Worm (Caenorhabditis elegans): ENCODE results near the gene ddl-3.
A peak's percentile ranks its signal among the peaks of the same experiment; 100 is the strongest.

ddl-3 gene

DNA sequence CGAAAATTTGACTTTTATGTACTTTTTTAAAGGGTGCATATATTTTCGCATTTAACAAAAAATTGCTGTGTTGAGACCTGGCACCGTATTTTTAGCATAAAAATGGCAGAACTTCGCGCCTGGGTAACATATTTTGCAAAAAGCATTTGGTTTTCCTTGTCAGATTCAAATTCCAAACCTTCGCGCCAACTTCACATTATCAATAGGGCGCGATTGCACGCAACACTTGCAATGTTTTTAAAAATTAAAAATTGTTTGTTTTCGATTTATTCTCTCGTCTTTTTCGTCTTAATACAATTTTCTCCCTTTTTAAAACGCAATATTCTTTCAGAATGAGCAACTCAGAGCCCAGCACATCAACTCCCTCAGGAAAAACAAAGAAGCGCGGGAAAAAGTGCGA is 39.4 kb upstream of the ddl-3 start, which contains the start of gene mes-2 (continued):
- TF ChIP-seq nhr-179 (tag; optimal IDR thresholded peaks at IDR 0.05) (no peak), egl-18 (GFP tag; IDR thresholded peaks at IDR 0.05) (no peak), ekl-4 (GFP tag; IDR thresholded peaks at IDR 0.05) (peak; percentile 36; the same call in 1 of the 2 replicates), egl-44 (GFP tag; IDR thresholded peaks at IDR 0.05) (no peak), F57C9.4 (tag; optimal IDR thresholded peaks at IDR 0.05) (no peak), ZK185.1 (tag; optimal IDR thresholded peaks at IDR 0.05; ENCODE audit: poor library complexity, severe bottlenecking) (no peak), Y56A3A.18 (GFP tag; IDR thresholded peaks at IDR 0.05) (no peak), ztf-28 (GFP tag; IDR thresholded peaks at IDR 0.05) (peak; percentile 46; the same call in 1 of the 2 replicates), C17E4.6 (GFP tag; IDR thresholded peaks at IDR 0.05) (no peak), dpl-1 (GFP tag; optimal IDR thresholded peaks at IDR 0.05) (peak; percentile 86), rcor-1 (GFP tag; IDR thresholded peaks at IDR 0.05) (0 out of 2 replicates have a peak, but pooled peaks have one; percentile 25), him-1 (tag; optimal IDR thresholded peaks at IDR 0.05) (no peak), die-1 (tag; optimal IDR thresholded peaks at IDR 0.05) (no peak), bed-2 (GFP tag; IDR thresholded peaks at IDR 0.05) (no peak), hrde-1 (tag; optimal IDR thresholded peaks at IDR 0.05; ENCODE audit: borderline replicate concordance) (no peak), B0019.2 (GFP tag; conservative IDR thresholded peaks at IDR 0.05) (no peak), madf-3 (GFP tag; IDR thresholded peaks at IDR 0.05) (no peak), cebp-2 (GFP tag; IDR thresholded peaks at IDR 0.05) (no peak), akir-1 (GFP tag; optimal IDR thresholded peaks at IDR 0.05) (no peak), dox-1 (GFP tag; IDR thresholded peaks at IDR 0.05) (peak; percentile 65), nhr-80 (tag; optimal IDR thresholded peaks at IDR 0.05) (no peak), Y53G8AR.9 (GFP tag; conservative IDR thresholded peaks at IDR 0.05) (0 out of 2 replicates have a peak, but pooled peaks have one; percentile 15), pbrm-1 (GFP tag; IDR thresholded peaks at IDR 0.05) (0 out of 2 replicates have a peak, but pooled peaks have one; percentile 54), madf-6 (GFP tag; IDR thresholded peaks at IDR 0.05) (peak; percentile 77), tbp1 (GFP tag; optimal IDR thresholded peaks at IDR 0.05) (peak; percentile 22), ztf-6 (GFP tag; IDR thresholded peaks at IDR 0.05) (no peak), Y79H2A.3 (GFP tag; conservative IDR thresholded peaks at IDR 0.05) (no peak), nhr-120 (GFP tag; IDR thresholded peaks at IDR 0.05) (no peak), lin-35 (GFP tag; optimal IDR thresholded peaks at IDR 0.05) (peak; percentile 71 to 94 (median 75)), ceh-91 (GFP tag; IDR thresholded peaks at IDR 0.05) (peak; percentile 47; the same call in 1 of the 2 replicates), nfya-1 (tag; optimal IDR thresholded peaks at IDR 0.05; ENCODE audit: borderline replicate concordance, insufficient read depth) (no peak), ceh-79 (tag; optimal IDR thresholded peaks at IDR 0.05) (no peak), F52B5.7 (tag; optimal IDR thresholded peaks at IDR 0.05) (no peak), hmg-20 (GFP tag; IDR thresholded peaks at IDR 0.05) (no peak), mxl-1 (tag; optimal IDR thresholded peaks at IDR 0.05) (no peak), K11D2.4 (GFP tag; IDR thresholded peaks at IDR 0.05) (0 out of 2 replicates have a peak, but pooled peaks have one; percentile 28), tbx-9 (tag; optimal IDR thresholded peaks at IDR 0.05; ENCODE audit: borderline replicate concordance) (no peak), xnd-1 (tag; optimal IDR thresholded peaks at IDR 0.05) (peak; percentile 31), somi-1 (GFP tag; optimal IDR thresholded peaks at IDR 0.05) (no peak), hmg-1.2 (GFP tag; IDR thresholded peaks at IDR 0.05) (0 out of 2 replicates have a peak, but pooled peaks have one; percentile 34), ceh-27 (GFP tag; optimal IDR thresholded peaks at IDR 0.05) (peak; percentile 1), F22D6.2 (tag; optimal IDR thresholded peaks at IDR 0.05) (no peak), T07F8.4 (tag; optimal IDR thresholded peaks at IDR 0.05) (no peak), mcd-1 (GFP tag; IDR thresholded peaks at IDR 0.05) (peak; percentile 98), ama-1 (optimal IDR thresholded peaks at IDR 0.05) (no peak), ama-1 (GFP tag; optimal IDR thresholded peaks at IDR 0.05) (no peak), efl-1 (GFP tag; optimal IDR thresholded peaks at IDR 0.05) (peak; percentile 95), athp-1 (tag; optimal IDR thresholded peaks at IDR 0.05) (no peak), lsy-27 (tag; optimal IDR thresholded peaks at IDR 0.05; ENCODE audit: borderline replicate concordance, insufficient read depth) (no peak)

All from whole organism, young adult.